Fruit fly (Drosophila melanogaster) whole organism, adult: ENCODE data around the gene laf.

ENCODE experiments used
- CG11617 ChIP-seq: fragments of 200-800 bp; sonication (Bioruptor generic); optimal IDR thresholded peaks from 2 replicates; lab custom pipeline; 2017; ENCODE audit warnings: mild to moderate bottlenecking, missing biosample characterization, missing genetic modification reagents, missing genetic modification characterization
- CG12768 ChIP-seq: fragments of 200-800 bp; sonication (Bioruptor generic); optimal IDR thresholded peaks from 2 replicates; lab custom pipeline; 2017; ENCODE audit warnings: missing biosample characterization, missing genetic modification characterization, mild to moderate bottlenecking, moderate library complexity, missing genetic modification reagents
- CG14711 ChIP-seq: fragments of 200-800 bp; sonication (Bioruptor generic); optimal IDR thresholded peaks from 2 replicates; lab custom pipeline; 2018; ENCODE audit warnings: missing biosample characterization, mild to moderate bottlenecking, missing genetic modification characterization, moderate library complexity
- CG1620 ChIP-seq: fragments of 200-800 bp; sonication (Bioruptor generic); optimal IDR thresholded peaks from 2 replicates; lab custom pipeline; 2016; ENCODE audit warnings: missing biosample characterization, missing genetic modification characterization
- CG33017 ChIP-seq: fragments of 200-800 bp; sonication (Bioruptor generic); optimal IDR thresholded peaks from 2 replicates; lab custom pipeline; 2018; ENCODE audit warnings: missing biosample characterization, mild to moderate bottlenecking, missing genetic modification characterization, moderate library complexity
- CG5204 ChIP-seq: fragments of 200-800 bp; sonication (Bioruptor generic); optimal IDR thresholded peaks from 2 replicates; lab custom pipeline; 2016; ENCODE audit warnings: missing biosample characterization, missing genetic modification characterization
- CG7045 ChIP-seq: fragments of 200-800 bp; sonication (Bioruptor generic); optimal IDR thresholded peaks from 2 replicates; lab custom pipeline; 2017; ENCODE audit warnings: missing biosample characterization, mild to moderate bottlenecking, missing genetic modification characterization
- CG7101 ChIP-seq: fragments of 200-800 bp; sonication (Bioruptor generic); optimal IDR thresholded peaks from 2 replicates; lab custom pipeline; 2018; ENCODE audit warnings: missing biosample characterization, mild to moderate bottlenecking, missing genetic modification characterization, moderate library complexity
- Clk ChIP-seq: fragments of 200-800 bp; sonication (Bioruptor generic); optimal IDR thresholded peaks from 2 replicates; lab custom pipeline; 2017; ENCODE audit warnings: missing biosample characterization, missing genetic modification characterization
- Crg-1 ChIP-seq: fragments of 200-800 bp; sonication (Bioruptor generic); optimal IDR thresholded peaks from 2 replicates; lab custom pipeline; 2016; ENCODE audit warnings: missing biosample characterization, missing genetic modification characterization
- Hr96 ChIP-seq: fragments of 200-800 bp; sonication (Bioruptor generic); optimal IDR thresholded peaks from 2 replicates; lab custom pipeline; 2016; ENCODE audit warnings: missing biosample characterization, missing genetic modification characterization
- Mnt ChIP-seq: fragments of 200-800 bp; sonication (Bioruptor generic); optimal IDR thresholded peaks from 2 replicates; lab custom pipeline; 2016; ENCODE audit warnings: missing biosample characterization, mild to moderate bottlenecking, missing genetic modification characterization
- bab1 ChIP-seq: fragments of 200-800 bp; sonication (Bioruptor generic); optimal IDR thresholded peaks from 3 replicates; lab custom pipeline; 2019; ENCODE audit warnings: missing biosample characterization, mild to moderate bottlenecking, missing genetic modification characterization, moderate library complexity
- cic ChIP-seq: fragments of 200-800 bp; sonication (Bioruptor generic); optimal IDR thresholded peaks from 2 replicates; lab custom pipeline; 2017; ENCODE audit warnings: missing biosample characterization, mild to moderate bottlenecking, missing genetic modification characterization, moderate library complexity
- cnc ChIP-seq, 2 experiments: fragments of >200 bp; optimal IDR thresholded peaks; 2 replicates each; lab custom pipeline; 2017
- kay ChIP-seq: fragments of 200-800 bp; sonication (Bioruptor generic); peaks from one replicate; lab custom pipeline; 2016; ENCODE audit warnings: missing biosample characterization, missing genetic modification characterization, borderline replicate concordance
- ovo ChIP-seq: fragments of 200-800 bp; sonication (Bioruptor generic); optimal IDR thresholded peaks from 2 replicates; lab custom pipeline; 2016; ENCODE audit warnings: missing biosample characterization, missing genetic modification characterization
- pad ChIP-seq: fragments of 200-800 bp; sonication (Bioruptor generic); optimal IDR thresholded peaks from 3 replicates; lab custom pipeline; 2017; ENCODE audit warnings: missing biosample characterization, missing genetic modification characterization, mild to moderate bottlenecking, moderate library complexity, missing genetic modification reagents
- tj ChIP-seq: fragments of 200-800 bp; sonication (Bioruptor generic); optimal IDR thresholded peaks from 3 replicates; lab custom pipeline; 2017; ENCODE audit warnings: missing biosample characterization, mild to moderate bottlenecking, missing genetic modification characterization, moderate library complexity
- toe ChIP-seq: fragments of 200-800 bp; sonication (Bioruptor generic); optimal IDR thresholded peaks from 2 replicates; lab custom pipeline; 2016; ENCODE audit warnings: missing biosample characterization, missing genetic modification characterization

Gene laf

DNA sequence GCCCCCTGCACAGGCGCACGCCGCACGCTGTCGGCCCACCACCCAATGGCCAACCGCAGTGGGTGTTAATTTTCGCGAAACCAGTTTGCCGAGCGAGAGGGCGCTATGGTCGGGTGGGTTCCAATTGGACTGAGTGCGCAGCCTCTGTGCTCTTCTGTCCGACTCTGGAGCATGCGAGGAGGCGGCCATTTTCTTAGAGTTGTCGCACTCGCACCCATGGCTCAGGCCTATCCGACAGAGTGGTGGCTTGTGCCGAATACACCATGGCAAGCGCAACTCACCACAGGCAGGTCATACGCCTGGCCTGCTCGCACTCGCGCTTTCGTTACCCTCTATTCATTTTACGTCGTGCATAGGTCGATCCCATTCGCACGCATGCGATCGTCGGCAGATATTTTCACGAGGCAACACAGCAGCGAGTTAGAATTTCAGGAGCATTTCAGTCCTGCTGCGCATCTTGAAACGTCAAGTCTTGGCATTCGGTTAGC lies 25.9 kb downstream of the laf start, which contains the start of gene opa:
opa (plus strand) TSS at position 441 of the 488 bp plus-strand sequence.
- TF ChIP-seq CG14711 (tag; lab: Kevin White, UChicago) (peak; percentile 47), cic (no peak), pad (peak; percentile 75)

dm6 chr3R:4849035-4849656 lies 29.2 kb downstream of the laf start:
- TF ChIP-seq bab1 (GFP tag; lab: Kevin White, UChicago) (no peak), cnc (optimal IDR thresholded peaks at IDR 0.05; lab: Kevin White, UChicago) (no peak), toe (GFP tag; lab: Kevin White, UChicago) (no peak), cic (no peak), CG5204 (GFP tag; lab: Kevin White, UChicago) (no peak), Hr96 (GFP tag; lab: Kevin White, UChicago) (no peak), CG7101 (tag; lab: Kevin White, UChicago) (no peak), ovo (no peak), CG7045 (GFP tag; lab: Kevin White, UChicago) (no peak), pad (no peak), Clk (GFP tag; lab: Kevin White, UChicago) (no peak), kay (GFP tag; lab: Kevin White, UChicago) (no peak), CG12768 (no peak)

dm6 chr3R:4847388-4847787 lies 30.9 kb downstream of the laf start:
- TF ChIP-seq CG5204 (GFP tag; lab: Kevin White, UChicago) (no peak), Crg-1 (GFP tag; lab: Kevin White, UChicago) (no peak), CG12768 (no peak), kay (GFP tag; lab: Kevin White, UChicago) (no peak), bab1 (GFP tag; lab: Kevin White, UChicago) (no peak)

DNA sequence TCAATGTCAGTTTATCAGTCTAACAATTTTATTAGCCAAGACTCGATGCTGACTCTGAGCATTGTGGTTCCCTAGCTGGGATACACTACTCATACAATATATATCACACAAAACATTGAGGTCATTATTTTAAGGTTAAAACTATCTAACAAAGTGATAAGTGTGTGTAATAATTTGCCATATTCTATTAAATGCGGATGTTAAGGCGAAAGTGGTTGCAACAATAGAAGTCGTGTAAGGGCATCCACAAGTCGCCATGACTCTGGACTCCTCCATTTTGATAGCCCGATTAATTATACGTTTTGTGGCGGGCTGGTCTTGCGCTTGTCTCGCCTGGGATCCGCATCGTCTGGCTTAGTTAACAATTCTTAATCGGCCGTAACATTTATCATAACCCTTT lies 31.5 kb downstream of the laf start:
- TF ChIP-seq tj (GFP tag; lab: Kevin White, UChicago) (no peak), CG14711 (tag; lab: Kevin White, UChicago) (no peak), bab1 (GFP tag; lab: Kevin White, UChicago) (no peak), CG1620 (GFP tag; lab: Kevin White, UChicago) (no peak), Crg-1 (GFP tag; lab: Kevin White, UChicago) (no peak), cic (no peak), CG7101 (tag; lab: Kevin White, UChicago) (no peak), cnc (optimal IDR thresholded peaks at IDR 0.05; lab: Kevin White, UChicago) (no peak), CG7045 (GFP tag; lab: Kevin White, UChicago) (no peak), toe (GFP tag; lab: Kevin White, UChicago) (no peak), CG12768 (no peak), kay (GFP tag; lab: Kevin White, UChicago) (no peak), ovo (no peak), pad (no peak), Hr96 (GFP tag; lab: Kevin White, UChicago) (no peak), Mnt (GFP tag; lab: Kevin White, UChicago) (no peak)

dm6 chr3R:4846194-4846593 lies 32.1 kb downstream of the laf start:
- TF ChIP-seq Hr96 (GFP tag; lab: Kevin White, UChicago) (no peak), Clk (GFP tag; lab: Kevin White, UChicago) (no peak), tj (GFP tag; lab: Kevin White, UChicago) (no peak), ovo (no peak), CG5204 (GFP tag; lab: Kevin White, UChicago) (no peak), CG33017 (tag; lab: Kevin White, UChicago) (no peak), cnc (optimal IDR thresholded peaks at IDR 0.05; lab: Kevin White, UChicago) (no peak), CG1620 (GFP tag; lab: Kevin White, UChicago) (no peak), CG14711 (tag; lab: Kevin White, UChicago) (no peak), CG12768 (no peak), pad (no peak)

dm6 chr3R:4845353-4845752 lies 33.0 kb downstream of the laf start:
- no peak for TF ChIP-seq CG12768
- TF ChIP-seq pad: no peak
- TF ChIP-seq CG7101 (tag; lab: Kevin White, UChicago): no peak
- no peak for TF ChIP-seq Hr96 (GFP tag; lab: Kevin White, UChicago)
- no peak for TF ChIP-seq cic
- TF ChIP-seq CG5204 (GFP tag; lab: Kevin White, UChicago): no peak
- no peak for TF ChIP-seq Clk (GFP tag; lab: Kevin White, UChicago)
- TF ChIP-seq tj (GFP tag; lab: Kevin White, UChicago): no peak
- TF ChIP-seq toe (GFP tag; lab: Kevin White, UChicago): no peak
- TF ChIP-seq cnc (optimal IDR thresholded peaks at IDR 0.05; lab: Kevin White, UChicago): no peak
- no peak for TF ChIP-seq bab1 (GFP tag; lab: Kevin White, UChicago)
- no peak for TF ChIP-seq CG1620 (GFP tag; lab: Kevin White, UChicago)
- no peak for TF ChIP-seq CG33017 (tag; lab: Kevin White, UChicago)
- TF ChIP-seq CG14711 (tag; lab: Kevin White, UChicago): no peak
- TF ChIP-seq CG7045 (GFP tag; lab: Kevin White, UChicago): no peak
- TF ChIP-seq kay (GFP tag; lab: Kevin White, UChicago): no peak

DNA sequence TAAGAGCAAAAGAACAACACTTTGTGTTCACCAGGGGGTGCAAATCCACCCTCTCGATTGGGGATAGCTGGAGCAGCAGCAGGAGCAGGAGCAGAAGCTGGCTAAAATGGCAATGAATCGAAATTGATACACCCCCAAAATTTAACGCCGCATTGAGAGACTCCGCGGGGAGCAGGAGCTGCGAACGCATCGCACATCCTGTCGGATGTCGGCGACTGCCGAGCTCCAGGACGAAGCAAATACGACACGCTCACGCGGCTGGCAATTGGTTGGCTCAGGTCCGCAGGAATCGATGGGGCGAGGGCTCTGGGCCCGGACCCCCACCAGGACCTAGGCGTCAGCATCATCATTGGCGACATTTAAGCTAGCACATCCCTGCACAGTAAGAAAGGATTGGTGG lies 35.4 kb downstream of the laf start:
- TF ChIP-seq CG5204 (GFP tag; lab: Kevin White, UChicago): no peak
- no peak for TF ChIP-seq CG11617 (GFP tag; lab: Kevin White, UChicago)
- TF ChIP-seq toe (GFP tag; lab: Kevin White, UChicago): no peak
- TF ChIP-seq CG7045 (GFP tag; lab: Kevin White, UChicago): no peak
- no peak for TF ChIP-seq CG12768
- TF ChIP-seq CG7101 (tag; lab: Kevin White, UChicago): no peak
- no peak for TF ChIP-seq bab1 (GFP tag; lab: Kevin White, UChicago)
- no peak for TF ChIP-seq ovo
- TF ChIP-seq Mnt (GFP tag; lab: Kevin White, UChicago): no peak
- TF ChIP-seq Hr96 (GFP tag; lab: Kevin White, UChicago): no peak
- TF ChIP-seq CG33017 (tag; lab: Kevin White, UChicago): no peak
